Worm (Caenorhabditis elegans) whole organism, L3 larva: ENCODE data around the gene srbc-11.

Source experiments
- R02D3.7 ChIP-seq: fragments of 150-350 bp; optimal IDR thresholded peaks from 2 replicates; lab custom pipeline; 2014; ENCODE audit warnings: missing biosample characterization, missing genetic modification characterization
- ZK546.5 ChIP-seq: sonication (generic microtip); optimal IDR thresholded peaks from 2 replicates; lab custom pipeline; 2017; ENCODE audit warnings: missing biosample characterization, missing genetic modification characterization
- ceh-28 ChIP-seq: fragments of 150-350 bp; optimal IDR thresholded peaks from 2 replicates; lab custom pipeline; 2014; ENCODE audit warnings: missing biosample characterization, missing genetic modification reagents, missing genetic modification characterization
- ceh-82 ChIP-seq: fragments of 150-350 bp; optimal IDR thresholded peaks from 2 replicates; lab custom pipeline; 2014; ENCODE audit warnings: missing biosample characterization, missing genetic modification characterization
- elt-1 ChIP-seq: fragments of 150-350 bp; optimal IDR thresholded peaks from 2 replicates; lab custom pipeline; 2014; ENCODE audit warnings: missing biosample characterization, missing genetic modification characterization
- fkh-10 ChIP-seq: sonication (generic microtip); optimal IDR thresholded peaks from 2 replicates; lab custom pipeline; 2017; ENCODE audit warnings: missing biosample characterization, missing genetic modification reagents, missing genetic modification characterization
- jun-1 ChIP-seq: fragments of 150-350 bp; optimal IDR thresholded peaks from 2 replicates; lab custom pipeline; 2014; ENCODE audit warnings: missing biosample characterization, missing genetic modification reagents, missing genetic modification characterization
- nhr-11 ChIP-seq: fragments of 150-350 bp; optimal IDR thresholded peaks from 2 replicates; lab custom pipeline; 2014; ENCODE audit warnings: missing biosample characterization, missing genetic modification characterization
- nhr-23 ChIP-seq: fragments of 150-350 bp; optimal IDR thresholded peaks from 2 replicates; lab custom pipeline; 2014; ENCODE audit warnings: missing biosample characterization, missing genetic modification reagents, missing genetic modification characterization
- snpc-4 ChIP-seq: fragments of 150-350 bp; optimal IDR thresholded peaks from 2 replicates; lab custom pipeline; 2014; ENCODE audit warnings: missing biosample characterization, missing genetic modification characterization
- ztf-11 ChIP-seq: fragments of 150-350 bp; optimal IDR thresholded peaks from 2 replicates; lab custom pipeline; 2014; ENCODE audit warnings: missing biosample characterization, missing genetic modification characterization

DNA sequence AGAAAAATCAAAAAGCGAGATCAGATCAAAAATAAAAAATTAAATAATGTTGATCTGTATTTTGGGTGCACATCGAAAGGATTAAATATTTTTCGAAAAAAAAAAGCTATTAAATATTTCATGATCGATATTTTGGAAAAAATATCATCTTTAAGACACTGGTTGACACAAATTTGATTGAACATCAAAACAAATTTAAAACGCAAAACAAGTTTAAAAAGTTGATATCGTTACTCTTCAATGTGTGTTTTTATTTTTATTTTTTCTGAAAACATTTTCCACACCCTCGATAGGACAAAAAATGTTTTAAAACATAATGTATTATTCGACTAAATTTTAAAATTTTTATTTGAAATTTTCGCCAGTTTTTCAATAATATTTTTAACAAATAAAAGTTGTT is 42.9 kb upstream of the srbc-11 start, which contains the start of gene C54F6.12:
- TF ChIP-seq jun-1 (tag; lab: Kevin White, UChicago): no peak
- no peak for TF ChIP-seq R02D3.7 (tag; lab: Kevin White, UChicago)
- no peak for TF ChIP-seq snpc-4
- no peak for TF ChIP-seq nhr-23
- no peak for TF ChIP-seq ceh-82
- TF ChIP-seq ztf-11 (tag; lab: Kevin White, UChicago): no peak
- no peak for TF ChIP-seq nhr-11 (tag; lab: Kevin White, UChicago)
- TF ChIP-seq elt-1: no peak
- TF ChIP-seq ceh-28 (tag; lab: Kevin White, UChicago): no peak
- TF ChIP-seq ZK546.5 (tag; lab: Kevin White, UChicago): no peak
- no peak for TF ChIP-seq fkh-10
